Worm (Caenorhabditis elegans) whole organism, L1 larva: ENCODE data around the gene tag-325.

Source experiments
- ama-1 ChIP-seq: fragments of 150-350 bp; optimal IDR thresholded peaks from 2 replicates; lab custom pipeline; 2014
- blmp-1 ChIP-seq: fragments of 150-350 bp; optimal IDR thresholded peaks from 2 replicates; lab custom pipeline; 2014; ENCODE audit warnings: missing biosample characterization, missing genetic modification characterization
- ceh-63 ChIP-seq: fragments of 200-800 bp; sonication (Bioruptor generic); optimal IDR thresholded peaks from 2 replicates; lab custom pipeline; 2018; ENCODE audit warnings: mild to moderate bottlenecking, missing genetic modification characterization, missing compliant biosample characterization
- dpl-1 ChIP-seq, 3 experiments: fragments of 150-350 bp in 2 of 3; sonication (generic microtip) in 1 of 3; optimal IDR thresholded peaks; 2 replicates each; lab custom pipeline; 2014 to 2017; ENCODE audit warnings: missing biosample characterization in 3 of 3, missing genetic modification characterization in 3 of 3, missing genetic modification reagents in 3 of 3
- efl-1 ChIP-seq, 4 experiments: fragments of 150-350 bp; optimal IDR thresholded peaks in 3 of 4; peaks in 1 of 4; 1 replicate in 1 of 4; 2 replicates in 3 of 4; lab custom pipeline; 2014; ENCODE audit warnings: missing biosample characterization in 2 of 4, missing genetic modification characterization in 2 of 4, missing genetic modification reagents in 2 of 4
- isw-1 ChIP-seq: fragments of 200-800 bp; sonication (Bioruptor generic); IDR thresholded peaks from 2 replicates; pipeline ENCODE4 v1.3.6; 2022; ENCODE audit warnings: missing genetic modification characterization, missing compliant biosample characterization
- lin-13 ChIP-seq: fragments of 150-350 bp; optimal IDR thresholded peaks from 2 replicates; lab custom pipeline; 2014; ENCODE audit warnings: missing biosample characterization, missing genetic modification reagents, missing genetic modification characterization
- lsy-2 ChIP-seq, 2 experiments: fragments of 150-350 bp; optimal IDR thresholded peaks; 2 replicates each; lab custom pipeline; 2014; ENCODE audit warnings: missing biosample characterization in 2 of 2, missing genetic modification characterization in 2 of 2
- nhr-11 ChIP-seq: fragments of 150-350 bp; optimal IDR thresholded peaks from 2 replicates; lab custom pipeline; 2014; ENCODE audit warnings: missing biosample characterization, missing genetic modification characterization
- nhr-76 ChIP-seq: sonication (generic microtip); optimal IDR thresholded peaks from 2 replicates; lab custom pipeline; 2017; ENCODE audit warnings: missing biosample characterization, missing genetic modification characterization
- nhr-90 ChIP-seq: sonication (generic microtip); optimal IDR thresholded peaks from 2 replicates; lab custom pipeline; 2016; ENCODE audit warnings: mild to moderate bottlenecking, missing genetic modification characterization, missing compliant biosample characterization; ENCODE audit not compliant: poor library complexity
- sox-4 ChIP-seq: sonication (generic microtip); optimal IDR thresholded peaks from 2 replicates; lab custom pipeline; 2016; ENCODE audit warnings: missing genetic modification characterization, missing compliant biosample characterization
- zag-1 ChIP-seq: fragments of 150-350 bp; optimal IDR thresholded peaks from 2 replicates; lab custom pipeline; 2014; ENCODE audit warnings: missing biosample characterization, missing genetic modification characterization

- TF ChIP-seq ceh-63 (GFP tag; lab: Kevin White, UChicago): no peak
- no peak for TF ChIP-seq blmp-1
- no peak for TF ChIP-seq zag-1 (tag; lab: Kevin White, UChicago)
- TF ChIP-seq ama-1 (lab: Kevin White, UChicago): no peak
- no peak for TF ChIP-seq isw-1
- TF ChIP-seq sox-4 (tag; lab: Kevin White, UChicago): no peak
- TF ChIP-seq nhr-11 (tag; lab: Kevin White, UChicago): no peak
- TF ChIP-seq lin-13 (GFP tag; lab: Kevin White, UChicago): no peak
- TF ChIP-seq efl-1 (optimal IDR thresholded peaks at IDR 0.05; lab: Kevin White, UChicago): no peak
- TF ChIP-seq efl-1 (GFP tag; optimal IDR thresholded peaks at IDR 0.05 in 1 of 2; lab: Kevin White, UChicago): no peak
- no peak for TF ChIP-seq nhr-90
- no peak for TF ChIP-seq lsy-2 (tag; optimal IDR thresholded peaks at IDR 0.05; lab: Kevin White, UChicago)
- TF ChIP-seq nhr-76 (tag; lab: Kevin White, UChicago): no peak
- no peak for TF ChIP-seq dpl-1 (GFP tag; optimal IDR thresholded peaks at IDR 0.05; lab: Kevin White, UChicago)
Measured at ce11 chrIII:4817240-4817639, 20.6 kb downstream of the tag-325 start, which contains the start of gene F26A1.4.
